Worm (Caenorhabditis elegans): ENCODE measurements around the gene ttr-45.

Gene ttr-45

DNA sequence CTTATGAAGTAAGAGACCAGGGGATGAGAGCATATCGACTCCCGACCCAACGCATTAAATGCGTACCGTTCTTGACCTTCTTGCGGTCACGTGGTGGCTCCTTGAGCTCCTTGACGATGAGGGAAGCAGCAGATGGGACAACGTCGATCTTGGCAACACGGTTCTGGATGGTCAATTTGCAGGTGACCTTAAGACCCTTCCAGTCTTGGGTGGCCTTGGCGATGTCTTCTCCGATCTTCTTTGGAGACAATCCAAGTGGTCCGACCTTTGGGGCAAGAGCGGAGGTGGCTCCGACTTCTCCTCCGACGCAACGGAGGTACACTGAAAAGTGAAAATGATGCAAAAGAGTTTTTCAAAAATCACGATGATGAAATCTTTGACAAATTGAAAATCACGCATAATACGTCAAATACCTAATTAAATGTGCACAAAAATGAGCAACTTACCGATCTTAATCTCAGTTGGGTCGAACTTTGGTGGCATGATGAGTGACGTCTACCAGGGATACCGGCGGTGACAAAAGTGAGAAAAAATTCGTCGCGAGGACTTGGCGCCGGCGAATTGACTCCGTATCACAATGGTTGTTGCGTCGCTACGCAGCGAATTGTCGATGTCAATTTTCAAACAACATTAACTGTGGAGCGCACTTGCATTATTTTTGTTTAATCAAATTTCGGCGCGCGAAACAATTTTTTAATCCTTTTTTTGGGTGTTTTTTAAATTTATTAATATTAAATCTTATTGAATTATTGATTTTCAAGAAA is 13.8 kb upstream of the ttr-45 start, which contains the start of gene rpl-12 (continued):
- TF ChIP-seq nfya-1 (tag; optimal IDR thresholded peaks at IDR 0.05) (peak; percentile 92), lin-11 (tag; optimal IDR thresholded peaks at IDR 0.05) (peak; percentile 11), pha-4 (tag; optimal IDR thresholded peaks at IDR 0.05) (peak; percentile 33), hlh-8 (tag; optimal IDR thresholded peaks at IDR 0.05) (peak; percentile 16), unc-42 (tag; optimal IDR thresholded peaks at IDR 0.05) (peak; percentile 100), C38D4.7 (GFP tag; optimal IDR thresholded peaks at IDR 0.05) (no peak), sox-4 (tag; optimal IDR thresholded peaks at IDR 0.05) (no peak), K02D7.2 (tag; optimal IDR thresholded peaks at IDR 0.05) (no peak), elt-2 (tag; optimal IDR thresholded peaks at IDR 0.05) (peak; percentile 84), fax-1 (tag; optimal IDR thresholded peaks at IDR 0.05) (peak; percentile 80), pag-3 (tag; optimal IDR thresholded peaks at IDR 0.05; ENCODE audit: borderline replicate concordance) (no peak), pat-9 (tag; optimal IDR thresholded peaks at IDR 0.05) (peak; percentile 73), rnt-1 (tag; optimal IDR thresholded peaks at IDR 0.05) (peak; percentile 73), che-1 (tag; optimal IDR thresholded peaks at IDR 0.05) (no peak), dve-1 (tag; optimal IDR thresholded peaks at IDR 0.05) (peak; percentile 83), ztf-16 (tag; optimal IDR thresholded peaks at IDR 0.05) (no peak), tbx-7 (tag; optimal IDR thresholded peaks at IDR 0.05) (no peak), nhr-11 (tag; optimal IDR thresholded peaks at IDR 0.05) (no peak), unc-86 (tag; optimal IDR thresholded peaks at IDR 0.05) (peak; percentile 82), tbx-2 (tag; optimal IDR thresholded peaks at IDR 0.05) (peak; percentile 94), Y22D7AL.16 (tag; optimal IDR thresholded peaks at IDR 0.05) (no peak), pha-2 (tag; optimal IDR thresholded peaks at IDR 0.05) (peak; percentile 62), nhr-232 (tag; optimal IDR thresholded peaks at IDR 0.05) (no peak), odd-2 (tag; optimal IDR thresholded peaks at IDR 0.05) (no peak), ceh-9 (tag; optimal IDR thresholded peaks at IDR 0.05) (no peak), madf-2 (tag; optimal IDR thresholded peaks at IDR 0.05) (peak; percentile 66), mec-3 (tag; optimal IDR thresholded peaks at IDR 0.05; ENCODE audit: borderline replicate concordance) (no peak), pqm-1 (tag; optimal IDR thresholded peaks at IDR 0.05) (peak; percentile 59), dmd-4 (tag; optimal IDR thresholded peaks at IDR 0.05; ENCODE audit: borderline replicate concordance) (no peak), pros-1 (tag; optimal IDR thresholded peaks at IDR 0.05) (peak; percentile 73), fkh-10 (GFP tag; optimal IDR thresholded peaks at IDR 0.05) (peak; percentile 52), ceh-45 (GFP tag; IDR thresholded peaks at IDR 0.05) (0 out of 2 replicates have a peak, but pooled peaks have one; percentile 50), pax-1 (tag; optimal IDR thresholded peaks at IDR 0.05) (peak; percentile 75), fkh-6 (tag; optimal IDR thresholded peaks at IDR 0.05) (no peak), ama-1 (optimal IDR thresholded peaks at IDR 0.05) (no peak), ceh-14 (tag; optimal IDR thresholded peaks at IDR 0.05) (peak; percentile 92), ceh-22 (tag; optimal IDR thresholded peaks at IDR 0.05) (no peak), hlh-6 (tag; optimal IDR thresholded peaks at IDR 0.05) (no peak), hlh-15 (tag; optimal IDR thresholded peaks at IDR 0.05) (no peak), eyg-1 (tag; optimal IDR thresholded peaks at IDR 0.05) (peak; percentile 4), npax-4 (tag; optimal IDR thresholded peaks at IDR 0.05) (no peak), ceh-19 (GFP tag; optimal IDR thresholded peaks at IDR 0.05) (no peak), ceh-30 (tag; optimal IDR thresholded peaks at IDR 0.05) (no peak), sox-2 (GFP tag; IDR thresholded peaks at IDR 0.05) (peak; percentile 80), ceh-24 (tag; optimal IDR thresholded peaks at IDR 0.05) (no peak)

Data from whole organism, late embryonic.